Worm (Caenorhabditis elegans): ENCODE data around the gene sdz-8.

- TF ChIP-seq tbx-2 (tag; optimal IDR thresholded peaks at IDR 0.05) (no peak), elt-2 (tag; optimal IDR thresholded peaks at IDR 0.05) (no peak), pqm-1 (tag; optimal IDR thresholded peaks at IDR 0.05) (no peak), ceh-30 (tag; optimal IDR thresholded peaks at IDR 0.05) (no peak), T23F11.4 (GFP tag; optimal IDR thresholded peaks at IDR 0.05) (no peak), ama-1 (optimal IDR thresholded peaks at IDR 0.05) (no peak), ceh-48 (tag; optimal IDR thresholded peaks at IDR 0.05) (no peak)
Measured at ce11 chrV:11541284-11541683, 25.3 kb upstream of the sdz-8 start.
